Worm (Caenorhabditis elegans) whole organism, young adult: ENCODE results near the gene fkb-1.
A peak's percentile ranks its signal among the peaks of the same experiment; 100 is the strongest.

Experiments
- K11D2.4 ChIP-seq: fragments of 200-800 bp; sonication (Bioruptor generic); IDR thresholded peaks from 2 replicates; pipeline ENCODE4 v1.3.6; 2022; ENCODE audit warnings: missing genetic modification reagents, missing genetic modification characterization, missing compliant biosample characterization
- ama-1 ChIP-seq, 3 experiments: fragments of 150-350 bp in 1 of 3; sonication (generic microtip) in 2 of 3; optimal IDR thresholded peaks; 2 replicates each; lab custom pipeline; 2014 to 2018; ENCODE audit warnings: missing biosample characterization in 2 of 3, missing genetic modification characterization in 2 of 3, missing genetic modification reagents in 2 of 3
- aptf-2 ChIP-seq: fragments of 200-800 bp; sonication (Bioruptor generic); conservative IDR thresholded peaks from 2 replicates; pipeline ENCODE4 v1.3.6; 2022; ENCODE audit warnings: missing genetic modification reagents, missing genetic modification characterization, missing compliant biosample characterization
- ceh-79 ChIP-seq: sonication (generic microtip); optimal IDR thresholded peaks from 2 replicates; lab custom pipeline; 2017; ENCODE audit warnings: mild to moderate bottlenecking, missing genetic modification characterization, missing compliant biosample characterization
- efl-1 ChIP-seq: fragments of 150-350 bp; optimal IDR thresholded peaks from 2 replicates; lab custom pipeline; 2014; ENCODE audit warnings: missing biosample characterization, missing genetic modification reagents, missing genetic modification characterization
- hrde-1 ChIP-seq: sonication (generic microtip); optimal IDR thresholded peaks from 2 replicates; lab custom pipeline; 2016; ENCODE audit warnings: missing genetic modification characterization, mild to moderate bottlenecking, missing compliant biosample characterization, moderate library complexity, missing genotype, missing genetic modification reagents, borderline replicate concordance
- lin-35 ChIP-seq, 3 experiments: fragments of 150-350 bp in 2 of 3; sonication (generic microtip) in 1 of 3; optimal IDR thresholded peaks; 2 replicates each; lab custom pipeline; 2014 to 2018; ENCODE audit warnings: missing biosample characterization in 3 of 3, missing genetic modification characterization in 3 of 3, missing genetic modification reagents in 3 of 3
- lsl-1 ChIP-seq: fragments of 200-800 bp; sonication (Bioruptor generic); optimal IDR thresholded peaks from 2 replicates; lab custom pipeline; 2018; ENCODE audit warnings: mild to moderate bottlenecking, missing genetic modification characterization, moderate library complexity, missing compliant biosample characterization
- lsy-27 ChIP-seq: sonication (generic microtip); optimal IDR thresholded peaks from 2 replicates; lab custom pipeline; 2017; ENCODE audit warnings: missing genetic modification characterization, mild to moderate bottlenecking, missing compliant biosample characterization, antibody characterized with exemption, missing genotype, borderline replicate concordance; ENCODE audit not compliant: insufficient read depth
- madf-6 ChIP-seq: fragments of 200-800 bp; sonication (Bioruptor generic); IDR thresholded peaks from 2 replicates; pipeline ENCODE4 v1.3.6; 2022; ENCODE audit warnings: missing genetic modification reagents, missing genetic modification characterization, missing compliant biosample characterization
- snpc-4 ChIP-seq, 5 experiments: fragments of 150-350 bp in 1 of 5; sonication (generic microtip) in 4 of 5; optimal IDR thresholded peaks; 2 replicates each; lab custom pipeline; 2014 to 2018; ENCODE audit warnings: missing genetic modification characterization in 5 of 5, missing biosample characterization in 3 of 5, antibody characterized with exemption in 2 of 5, mild to moderate bottlenecking in 2 of 5, missing compliant biosample characterization in 2 of 5, missing genotype in 2 of 5, moderate library complexity in 2 of 5, missing genetic modification reagents in 1 of 5

ce11 chrIV:11038218-11038617 is 1.8 kb downstream of the fkb-1 start:
- TF ChIP-seq efl-1 (GFP tag; lab: Kevin White, UChicago) (no peak), aptf-2 (GFP tag; lab: Robert Waterston, UW) (no peak), K11D2.4 (no peak), lin-35 (GFP tag; optimal IDR thresholded peaks at IDR 0.05; lab: Kevin White, UChicago) (no peak), ama-1 (optimal IDR thresholded peaks at IDR 0.05; lab: Kevin White, UChicago) (no peak), ama-1 (GFP tag; optimal IDR thresholded peaks at IDR 0.05; lab: Kevin White, UChicago) (no peak), hrde-1 (tag; lab: Kevin White, UChicago) (no peak), snpc-4 (GFP tag; optimal IDR thresholded peaks at IDR 0.05; lab: Kevin White, UChicago) (no peak), snpc-4 (tag; optimal IDR thresholded peaks at IDR 0.05; lab: Kevin White, UChicago) (no peak), lsy-27 (no peak), lsl-1 (peak; percentile 76), ceh-79 (tag; lab: Kevin White, UChicago) (no peak), madf-6 (peak; percentile 61)
